Worm (Caenorhabditis elegans): Measurements from ENCODE around the gene R07E4.1.

- no peak for TF ChIP-seq nhr-12 (tag; optimal IDR thresholded peaks at IDR 0.05)
- TF ChIP-seq ceh-16 (tag; optimal IDR thresholded peaks at IDR 0.05), result no peak
- TF ChIP-seq R02D3.7 (tag; optimal IDR thresholded peaks at IDR 0.05), result no peak
- no peak for TF ChIP-seq jun-1 (tag; optimal IDR thresholded peaks at IDR 0.05)
- no peak for TF ChIP-seq nhr-76 (tag; optimal IDR thresholded peaks at IDR 0.05)
- no peak for TF ChIP-seq pha-4 (tag; optimal IDR thresholded peaks at IDR 0.05)
- TF ChIP-seq ama-1 (optimal IDR thresholded peaks at IDR 0.05), result peak; percentile 27
- TF ChIP-seq lin-15B (tag; optimal IDR thresholded peaks at IDR 0.05), result no peak
- no peak for TF ChIP-seq fkh-10 (GFP tag; optimal IDR thresholded peaks at IDR 0.05)
Observed at ce11 chrX:5941325-5941724, 17.6 kb upstream of the R07E4.1 start.

Measured in whole organism, L3 larva.